Fruit fly (Drosophila melanogaster): ENCODE data around the gene nej.

The nej gene

DNA sequence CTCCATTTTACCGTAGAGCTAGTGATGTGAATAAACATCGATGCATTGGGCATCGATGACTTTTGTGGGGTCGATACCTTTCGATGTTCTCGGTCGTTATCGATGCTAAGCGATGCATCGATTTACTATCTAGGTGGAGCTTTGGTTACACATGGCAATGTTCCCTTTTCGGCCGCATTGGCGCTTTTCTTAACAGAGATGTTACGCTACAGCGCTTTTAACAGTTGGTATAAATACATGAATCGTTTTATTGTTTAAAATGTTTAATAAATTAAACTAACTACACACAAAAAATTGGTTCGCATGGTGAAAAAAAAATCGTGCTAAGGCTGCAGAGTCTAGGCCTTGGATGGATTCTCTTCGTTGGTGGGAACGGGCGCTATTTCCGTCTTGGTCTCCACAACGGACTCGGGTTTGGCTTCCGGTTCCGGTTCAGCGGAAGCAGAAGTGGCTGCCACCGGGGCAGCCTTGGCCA is 28.0 kb downstream of the nej start, which contains the start of gene Ptpmeg2 (continued):
- TF ChIP-seq Xbp1 (GFP tag; optimal IDR thresholded peaks at IDR 0.05), result peak; percentile 75
- TF ChIP-seq Bgb (GFP tag; IDR thresholded peaks at IDR 0.05; ENCODE audit: partially characterized antibody), result peak; percentile 96
- peak; percentile 70 for TF ChIP-seq grau (tag; optimal IDR thresholded peaks at IDR 0.05)
- TF ChIP-seq Mes4 (GFP tag; optimal IDR thresholded peaks at IDR 0.05), result peak; percentile 61
- peak; percentile 52 for TF ChIP-seq Adf1 (GFP tag; IDR thresholded peaks at IDR 0.05)
- TF ChIP-seq lilli (GFP tag; optimal IDR thresholded peaks at IDR 0.05), result peak; percentile 79
- TF ChIP-seq emc (GFP tag; optimal IDR thresholded peaks at IDR 0.05), result no peak
- no peak for TF ChIP-seq oc (tag; optimal IDR thresholded peaks at IDR 0.05)
- TF ChIP-seq CG1792 (GFP tag; optimal IDR thresholded peaks at IDR 0.05), result peak; percentile 26
- no peak for TF ChIP-seq seq (GFP tag; IDR thresholded peaks at IDR 0.05)
- TF ChIP-seq CG8478 (optimal IDR thresholded peaks at IDR 0.05), result no peak
- TF ChIP-seq yki (optimal IDR thresholded peaks at IDR 0.05), result no peak
- TF ChIP-seq dpn (GFP tag; optimal IDR thresholded peaks at IDR 0.05), result peak; percentile 69 to 81
- peak; percentile 36 for TF ChIP-seq CG10147 (GFP tag; optimal IDR thresholded peaks at IDR 0.05)
- TF ChIP-seq Dip3 (GFP tag; optimal IDR thresholded peaks at IDR 0.05), result peak; percentile 49
- peak; percentile 64 for TF ChIP-seq CG12219 (GFP tag; optimal IDR thresholded peaks at IDR 0.05)
- peak; percentile 64 for TF ChIP-seq nau (GFP tag; optimal IDR thresholded peaks at IDR 0.05)
- TF ChIP-seq fd64A (GFP tag; optimal IDR thresholded peaks at IDR 0.05), result peak; percentile 2
- no peak for TF ChIP-seq dimm (GFP tag; IDR thresholded peaks at IDR 0.05)
- peak; percentile 91 for TF ChIP-seq CG11456 (GFP tag; IDR thresholded peaks at IDR 0.05)
- TF ChIP-seq ro (GFP tag; IDR thresholded peaks at IDR 0.05), result no peak
- peak; percentile 61 for TF ChIP-seq CG18764 (GFP tag; optimal IDR thresholded peaks at IDR 0.05)
- TF ChIP-seq corto (GFP tag; optimal IDR thresholded peaks at IDR 0.05), result no peak
- TF ChIP-seq chif (GFP tag; optimal IDR thresholded peaks at IDR 0.05), result peak in 1 of 2 experiments; percentile 68
- no peak for TF ChIP-seq CG3995 (GFP tag; optimal IDR thresholded peaks at IDR 0.05)
- peak; percentile 20 for TF ChIP-seq fd96Cb (tag; optimal IDR thresholded peaks at IDR 0.05)
- no peak for TF ChIP-seq CG11398 (GFP tag; optimal IDR thresholded peaks at IDR 0.05)
- TF ChIP-seq CG15073 (GFP tag; optimal IDR thresholded peaks at IDR 0.05), result no peak
- no peak for TF ChIP-seq Hmx (GFP tag; optimal IDR thresholded peaks at IDR 0.05)
- TF ChIP-seq her (GFP tag; optimal IDR thresholded peaks at IDR 0.05), result peak; percentile 75
- TF ChIP-seq CG34224 (GFP tag; IDR thresholded peaks at IDR 0.05; ENCODE audit: partially characterized antibody), result peak; percentile 94
- TF ChIP-seq CG11696 (GFP tag; IDR thresholded peaks at IDR 0.05), result no peak
- peak; percentile 80 for TF ChIP-seq CG11247 (GFP tag; IDR thresholded peaks at IDR 0.05)
- TF ChIP-seq CG4617 (GFP tag; optimal IDR thresholded peaks at IDR 0.05; ENCODE audit: borderline replicate concordance), result peak; percentile 33
- peak; percentile 58 for TF ChIP-seq CG17912 (GFP tag; optimal IDR thresholded peaks at IDR 0.05)
- TF ChIP-seq eyg (GFP tag; optimal IDR thresholded peaks at IDR 0.05), result no peak
- no peak for TF ChIP-seq pros (GFP tag; optimal IDR thresholded peaks at IDR 0.05)
- TF ChIP-seq Doc3 (GFP tag; IDR thresholded peaks at IDR 0.05; ENCODE audit: partially characterized antibody), result peak; percentile 77
- TF ChIP-seq hth (optimal IDR thresholded peaks at IDR 0.05), result no peak
- peak; percentile 60 for TF ChIP-seq CG12391 (tag; optimal IDR thresholded peaks at IDR 0.05)
- TF ChIP-seq CG33213 (GFP tag; optimal IDR thresholded peaks at IDR 0.05), result peak; percentile 90
- no peak for TF ChIP-seq Drgx (GFP tag; IDR thresholded peaks at IDR 0.05)
- peak; percentile 27 for TF ChIP-seq CG5180 (GFP tag; optimal IDR thresholded peaks at IDR 0.05)
- TF ChIP-seq CG3281 (GFP tag; optimal IDR thresholded peaks at IDR 0.05), result peak; percentile 2
- TF ChIP-seq Hr3 (GFP tag; optimal IDR thresholded peaks at IDR 0.05), result peak; percentile 63
- no peak for TF ChIP-seq kni (GFP tag; optimal IDR thresholded peaks at IDR 0.05)
- TF ChIP-seq ssp (GFP tag; IDR thresholded peaks at IDR 0.05), result peak; percentile 40; the same call in 1 of the 2 replicates
- peak; percentile 24 for TF ChIP-seq CG31365 (tag; optimal IDR thresholded peaks at IDR 0.05)
- no peak for TF ChIP-seq CG6689 (GFP tag; IDR thresholded peaks at IDR 0.05)
- peak; percentile 71 for TF ChIP-seq Chrac-16 (GFP tag; optimal IDR thresholded peaks at IDR 0.05)
- TF ChIP-seq Atf3 (GFP tag; optimal IDR thresholded peaks at IDR 0.05), result peak; percentile 1
- TF ChIP-seq Hey (tag; optimal IDR thresholded peaks at IDR 0.05), result no peak

Data from whole organism, embryonic.